Worm (Caenorhabditis elegans): Measurements from ENCODE around the gene grl-15.

DNA sequence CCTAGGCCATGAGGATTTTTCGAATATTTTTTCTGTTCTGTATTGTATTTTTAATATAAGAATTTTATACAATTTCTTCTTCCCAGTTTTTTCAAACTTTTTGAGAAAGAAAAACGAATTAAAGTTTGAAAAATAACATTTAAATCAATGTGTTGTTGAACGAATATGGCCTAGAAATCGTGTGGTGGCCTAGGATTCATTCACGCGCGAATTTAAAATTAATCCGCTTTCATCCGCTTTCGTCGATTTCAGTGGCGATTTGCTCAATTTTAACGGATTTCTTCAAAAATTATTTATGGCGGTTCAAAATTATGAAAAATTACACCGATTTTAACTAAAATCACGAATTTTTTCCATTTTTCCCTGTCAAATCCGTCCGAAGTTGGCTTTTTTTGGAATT lies 11.5 kb upstream of the grl-15 start:
- TF ChIP-seq unc-3 (GFP tag; conservative IDR thresholded peaks at IDR 0.05) = no peak
- TF ChIP-seq unc-3 (tag; optimal IDR thresholded peaks at IDR 0.05) = no peak
- TF ChIP-seq elt-2 (tag; optimal IDR thresholded peaks at IDR 0.05) = no peak
- TF ChIP-seq ama-1 (optimal IDR thresholded peaks at IDR 0.05) = no peak
- no peak for TF ChIP-seq fkh-10 (GFP tag; optimal IDR thresholded peaks at IDR 0.05)
- TF ChIP-seq dve-1 (tag; optimal IDR thresholded peaks at IDR 0.05) = no peak
- no peak for TF ChIP-seq tbx-2 (tag; optimal IDR thresholded peaks at IDR 0.05)

Data from whole organism, late embryonic.